Worm (Caenorhabditis elegans) whole organism, L4 larva: Measurements from ENCODE around the gene acs-18.
A peak's percentile ranks its signal among the peaks of the same experiment; 100 is the strongest.

Experiments
- R02D3.7 ChIP-seq: fragments of 150-350 bp; sonication (generic microtip); optimal IDR thresholded peaks from 3 replicates; lab custom pipeline; 2014; ENCODE audit warnings: missing biosample characterization, missing genetic modification characterization
- T20F7.1 ChIP-seq: fragments of 200-800 bp; sonication (Bioruptor generic); optimal IDR thresholded peaks from 2 replicates; lab custom pipeline; 2018; ENCODE audit warnings: mild to moderate bottlenecking, missing genetic modification characterization, missing compliant biosample characterization
- T26A8.4 ChIP-seq: fragments of 200-800 bp; sonication (Bioruptor generic); IDR thresholded peaks from 2 replicates; pipeline ENCODE4 v1.3.6; 2022; ENCODE audit warnings: missing genetic modification characterization, missing compliant biosample characterization
- Y105C5A.15 ChIP-seq: fragments of 200-800 bp; sonication (Bioruptor generic); IDR thresholded peaks from 2 replicates; pipeline ENCODE4 v1.3.6; 2022; ENCODE audit warnings: missing genetic modification characterization, missing compliant biosample characterization
- Y5F2A.4 ChIP-seq: fragments of 200-800 bp; sonication (Bioruptor generic); optimal IDR thresholded peaks from 2 replicates; lab custom pipeline; 2018; ENCODE audit warnings: mild to moderate bottlenecking, missing genetic modification characterization, missing compliant biosample characterization
- Y75B8A.6 ChIP-seq: fragments of 200-800 bp; sonication (Bioruptor generic); IDR thresholded peaks from 2 replicates; pipeline ENCODE4 v1.3.6; 2022; ENCODE audit warnings: missing genetic modification reagents, missing genetic modification characterization, missing compliant biosample characterization
- aly-2 ChIP-seq: sonication (generic microtip); optimal IDR thresholded peaks from 2 replicates; lab custom pipeline; 2018; ENCODE audit warnings: missing biosample characterization, missing genetic modification characterization
- arid-1 ChIP-seq: fragments of 200-800 bp; sonication (Bioruptor generic); conservative IDR thresholded peaks from 2 replicates; pipeline ENCODE4 v1.3.6; 2022; ENCODE audit warnings: missing genetic modification reagents, missing genetic modification characterization, missing compliant biosample characterization
- ceh-20 ChIP-seq: fragments of 200-800 bp; sonication (Bioruptor generic); IDR thresholded peaks from 2 replicates; pipeline ENCODE4 v1.3.6; 2022; ENCODE audit warnings: missing genetic modification reagents, missing genetic modification characterization, missing compliant biosample characterization
- ceh-28 ChIP-seq: fragments of 150-350 bp; optimal IDR thresholded peaks from 2 replicates; lab custom pipeline; 2014; ENCODE audit warnings: missing biosample characterization, missing genetic modification reagents, missing genetic modification characterization
- ctbp-1 ChIP-seq: fragments of 200-800 bp; sonication (Bioruptor generic); IDR thresholded peaks from 2 replicates; pipeline ENCODE4 v1.3.6; 2022; ENCODE audit warnings: missing genetic modification reagents, missing genetic modification characterization, missing compliant biosample characterization
- daf-12 ChIP-seq: fragments of 150-350 bp; optimal IDR thresholded peaks from 2 replicates; lab custom pipeline; 2014; ENCODE audit warnings: missing biosample characterization, missing genetic modification reagents, missing genetic modification characterization
- dmd-6 ChIP-seq: fragments of 200-800 bp; sonication (Bioruptor generic); IDR thresholded peaks from 2 replicates; pipeline ENCODE4 v1.3.6; 2022; ENCODE audit warnings: missing genetic modification reagents, missing genetic modification characterization, missing compliant biosample characterization
- dmd-8 ChIP-seq: fragments of 200-800 bp; sonication (Bioruptor generic); IDR thresholded peaks from 2 replicates; pipeline ENCODE4 v1.3.6; 2022; ENCODE audit warnings: missing genetic modification characterization, missing compliant biosample characterization
- dpl-1 ChIP-seq: fragments of 150-350 bp; optimal IDR thresholded peaks from 2 replicates; lab custom pipeline; 2014; ENCODE audit warnings: missing biosample characterization, missing genetic modification reagents, missing genetic modification characterization
- egl-27 ChIP-seq: sonication (generic microtip); optimal IDR thresholded peaks from 3 replicates; lab custom pipeline; 2017; ENCODE audit warnings: missing biosample characterization, missing genetic modification reagents, missing genetic modification characterization
- fkh-10 ChIP-seq: fragments of 150-350 bp; optimal IDR thresholded peaks from 2 replicates; lab custom pipeline; 2014; ENCODE audit warnings: missing biosample characterization, missing genetic modification reagents, missing genetic modification characterization
- gei-8 ChIP-seq: fragments of 200-800 bp; sonication (Bioruptor generic); optimal IDR thresholded peaks from 2 replicates; lab custom pipeline; 2018; ENCODE audit warnings: mild to moderate bottlenecking, missing genetic modification characterization, missing compliant biosample characterization
- hif-1 ChIP-seq, 2 experiments: sonication (generic microtip); optimal IDR thresholded peaks; 2 replicates each; lab custom pipeline; 2016 to 2017; ENCODE audit warnings: missing compliant biosample characterization in 2 of 2, missing genetic modification characterization in 2 of 2, missing genetic modification reagents in 2 of 2, missing genotype in 2 of 2, mild to moderate bottlenecking in 1 of 2
- jun-1 ChIP-seq: fragments of 150-350 bp; optimal IDR thresholded peaks from 2 replicates; lab custom pipeline; 2014; ENCODE audit warnings: missing biosample characterization, missing genetic modification reagents, missing genetic modification characterization
- lim-7 ChIP-seq: fragments of 200-800 bp; sonication (Bioruptor generic); IDR thresholded peaks from 2 replicates; pipeline ENCODE4 v1.3.6; 2022; ENCODE audit warnings: missing genetic modification characterization, missing compliant biosample characterization
- lin-1 ChIP-seq: fragments of 200-800 bp; sonication (Bioruptor generic); IDR thresholded peaks from 2 replicates; pipeline ENCODE4 v1.3.6; 2022; ENCODE audit warnings: missing genetic modification reagents, missing genetic modification characterization, missing compliant biosample characterization
- lin-39 ChIP-seq: fragments of 150-350 bp; optimal IDR thresholded peaks from 2 replicates; lab custom pipeline; 2014; ENCODE audit warnings: missing biosample characterization, missing genetic modification reagents, missing genetic modification characterization
- lsy-2 ChIP-seq, 2 experiments: fragments of 150-350 bp in 1 of 2; sonication (generic microtip) in 1 of 2; optimal IDR thresholded peaks; 2 replicates each; lab custom pipeline; 2014 to 2017; ENCODE audit warnings: missing biosample characterization in 2 of 2, missing genetic modification characterization in 2 of 2
- madf-9 ChIP-seq: fragments of 200-800 bp; sonication (Bioruptor generic); conservative IDR thresholded peaks from 2 replicates; pipeline ENCODE4 v1.3.6; 2022; ENCODE audit warnings: missing genetic modification reagents, missing genetic modification characterization, missing compliant biosample characterization
- mep-1 ChIP-seq: fragments of 150-350 bp; sonication (generic microtip); optimal IDR thresholded peaks from 3 replicates; lab custom pipeline; 2014; ENCODE audit warnings: missing biosample characterization, missing genetic modification characterization
- mxl-3 ChIP-seq: fragments of 200-800 bp; sonication (Bioruptor generic); optimal IDR thresholded peaks from 2 replicates; lab custom pipeline; 2018; ENCODE audit warnings: mild to moderate bottlenecking, missing genetic modification characterization, missing compliant biosample characterization
- nhr-25 ChIP-seq: sonication (generic microtip); optimal IDR thresholded peaks from 2 replicates; lab custom pipeline; 2017; ENCODE audit warnings: missing genetic modification characterization, mild to moderate bottlenecking, missing compliant biosample characterization, antibody characterized with exemption, moderate library complexity, borderline replicate concordance; ENCODE audit not compliant: insufficient read depth
- nhr-42 ChIP-seq: fragments of 200-800 bp; sonication (Bioruptor generic); IDR thresholded peaks from 2 replicates; pipeline ENCODE4 v1.3.6; 2022; ENCODE audit warnings: missing genetic modification characterization, missing compliant biosample characterization
- nhr-6 ChIP-seq: fragments of 150-350 bp; optimal IDR thresholded peaks from 2 replicates; lab custom pipeline; 2014; ENCODE audit warnings: missing biosample characterization, missing genetic modification characterization
- nhr-77 ChIP-seq: fragments of 150-350 bp; optimal IDR thresholded peaks from 2 replicates; lab custom pipeline; 2014; ENCODE audit warnings: missing biosample characterization, missing genetic modification characterization
- pha-4 ChIP-seq, 2 experiments: fragments of 150-350 bp in 1 of 2; fragments of 200-800 bp in 1 of 2; sonication (Bioruptor generic) in 1 of 2; IDR thresholded peaks in 1 of 2; optimal IDR thresholded peaks in 1 of 2; 2 replicates each; pipeline versions ENCODE4 v1.3.6 to Lab custom; 2014 to 2022; ENCODE audit warnings: missing genetic modification characterization in 2 of 2, missing genetic modification reagents in 2 of 2, missing biosample characterization in 1 of 2, missing compliant biosample characterization in 1 of 2
- php-3 ChIP-seq: fragments of 200-800 bp; sonication (Bioruptor generic); IDR thresholded peaks from 2 replicates; pipeline ENCODE4 v1.3.6; 2022; ENCODE audit warnings: missing genetic modification reagents, missing genetic modification characterization, missing compliant biosample characterization
- snpc-4 ChIP-seq: fragments of 150-350 bp; optimal IDR thresholded peaks from 2 replicates; lab custom pipeline; 2014; ENCODE audit warnings: missing biosample characterization, missing genetic modification characterization
- spr-3 ChIP-seq: fragments of 200-800 bp; sonication (Bioruptor generic); optimal IDR thresholded peaks from 2 replicates; lab custom pipeline; 2018; ENCODE audit warnings: mild to moderate bottlenecking, missing genetic modification characterization, missing compliant biosample characterization
- tag-97 ChIP-seq: fragments of 200-800 bp; sonication (Bioruptor generic); IDR thresholded peaks from 2 replicates; pipeline ENCODE4 v1.3.6; 2022; ENCODE audit warnings: missing genetic modification characterization, missing compliant biosample characterization
- tra-1 ChIP-seq: fragments of 200-800 bp; sonication (Bioruptor generic); IDR thresholded peaks from 2 replicates; pipeline ENCODE4 v1.3.6; 2022; ENCODE audit warnings: missing genetic modification reagents, missing genetic modification characterization, missing compliant biosample characterization
- unc-130 ChIP-seq: sonication (generic microtip); optimal IDR thresholded peaks from 2 replicates; lab custom pipeline; 2016; ENCODE audit warnings: missing genetic modification reagents, missing genetic modification characterization, missing compliant biosample characterization
- unc-39 ChIP-seq: sonication (generic microtip); optimal IDR thresholded peaks from 2 replicates; lab custom pipeline; 2017; ENCODE audit warnings: missing biosample characterization, missing genetic modification characterization
- unc-62 ChIP-seq, 3 experiments: fragments of 150-350 bp in 1 of 3; sonication (generic microtip); optimal IDR thresholded peaks in 2 of 3; peaks in 1 of 3; 1 replicate in 1 of 3; 2 replicates in 2 of 3; lab custom pipeline; 2014 to 2017; ENCODE audit warnings: missing biosample characterization in 3 of 3, missing genetic modification characterization in 3 of 3, missing genetic modification reagents in 3 of 3, missing genotype in 1 of 3
- zip-11 ChIP-seq: fragments of 200-800 bp; sonication (Bioruptor generic); IDR thresholded peaks from 2 replicates; pipeline ENCODE4 v1.3.6; 2022; ENCODE audit warnings: missing genetic modification characterization, missing compliant biosample characterization
- ztf-11 ChIP-seq: fragments of 150-350 bp; optimal IDR thresholded peaks from 2 replicates; lab custom pipeline; 2014; ENCODE audit warnings: missing biosample characterization, missing genetic modification characterization
- ztf-7 ChIP-seq: fragments of 150-350 bp; optimal IDR thresholded peaks from 2 replicates; lab custom pipeline; 2014; ENCODE audit warnings: missing biosample characterization, missing genetic modification characterization

acs-18 gene

ce11 chrIV:10286655-10287054 lies 26.8 kb downstream of the acs-18 start, which contains the start of gene ebax-1:
TSS of gene ebax-1 (plus strand) at chrIV:10286955.
- TF ChIP-seq dmd-8 (GFP tag; lab: Robert Waterston, UW) (no peak), hif-1 (tag; optimal IDR thresholded peaks at IDR 0.05; lab: Kevin White, UChicago) (no peak), nhr-6 (tag; lab: Kevin White, UChicago) (no peak), T20F7.1 (GFP tag; lab: Kevin White, UChicago) (no peak), tag-97 (GFP tag; lab: Robert Waterston, UW) (no peak), nhr-77 (tag; lab: Kevin White, UChicago) (no peak)

ce11 chrIV:10285328-10285727 lies 28.1 kb downstream of the acs-18 start:
- TF ChIP-seq tag-97 (GFP tag; lab: Robert Waterston, UW): no peak
- TF ChIP-seq spr-3 (GFP tag; lab: Kevin White, UChicago): no peak
- no peak for TF ChIP-seq daf-12
- no peak for TF ChIP-seq jun-1 (tag; lab: Kevin White, UChicago)
- no peak for TF ChIP-seq unc-130 (GFP tag; lab: Kevin White, UChicago)
- no peak for TF ChIP-seq Y105C5A.15 (GFP tag; lab: Robert Waterston, UW)
- TF ChIP-seq R02D3.7 (tag; lab: Kevin White, UChicago): peak; percentile 34

- no peak for TF ChIP-seq madf-9 (GFP tag; lab: Robert Waterston, UW)
- no peak for TF ChIP-seq unc-39 (tag; lab: Kevin White, UChicago)
- TF ChIP-seq nhr-25: peak; percentile 5
- TF ChIP-seq pha-4 (GFP tag; IDR thresholded peaks at IDR 0.05; lab: Robert Waterston, UW): no peak
- no peak for TF ChIP-seq pha-4 (tag; optimal IDR thresholded peaks at IDR 0.05; lab: Kevin White, UChicago)
- TF ChIP-seq fkh-10 (GFP tag; lab: Kevin White, UChicago): no peak
- no peak for TF ChIP-seq egl-27 (tag; lab: Kevin White, UChicago)
- no peak for TF ChIP-seq lin-1 (GFP tag; lab: Robert Waterston, UW)
- TF ChIP-seq aly-2 (tag; lab: Kevin White, UChicago): no peak
- peak in 1 of 2 experiments; percentile 25 for TF ChIP-seq hif-1 (tag; optimal IDR thresholded peaks at IDR 0.05; lab: Kevin White, UChicago)
- TF ChIP-seq tag-97 (GFP tag; lab: Robert Waterston, UW): no peak
- no peak for TF ChIP-seq lin-39
- TF ChIP-seq unc-62 (GFP tag; optimal IDR thresholded peaks at IDR 0.05 in 1 of 2; lab: Kevin White, UChicago): peak in 1 of 2 experiments; percentile 85
- no peak for TF ChIP-seq unc-62 (tag; optimal IDR thresholded peaks at IDR 0.05; lab: Kevin White, UChicago)
- 0 out of 2 replicates have a peak, but pooled peaks have one; percentile 34 for TF ChIP-seq ctbp-1
- TF ChIP-seq ceh-20 (GFP tag; lab: Robert Waterston, UW): peak; percentile 32; the same call in 1 of the 2 replicates
- 0 out of 2 replicates have a peak, but pooled peaks have one; percentile 14 for TF ChIP-seq arid-1 (GFP tag; lab: Robert Waterston, UW)
- TF ChIP-seq gei-8 (GFP tag; lab: Kevin White, UChicago): no peak
- peak in 1 of 2 experiments; percentile 69 for TF ChIP-seq lsy-2 (tag; optimal IDR thresholded peaks at IDR 0.05; lab: Kevin White, UChicago)
- no peak for TF ChIP-seq php-3 (GFP tag; lab: Robert Waterston, UW)
- TF ChIP-seq T20F7.1 (GFP tag; lab: Kevin White, UChicago): no peak
- TF ChIP-seq zip-11: no peak
- TF ChIP-seq ztf-7 (tag; lab: Kevin White, UChicago): peak; percentile 37
- no peak for TF ChIP-seq ceh-28 (tag; lab: Kevin White, UChicago)
- no peak for TF ChIP-seq Y5F2A.4 (GFP tag; lab: Kevin White, UChicago)
- 0 out of 2 replicates have a peak, but pooled peaks have one; percentile 53 for TF ChIP-seq lim-7 (GFP tag; lab: Robert Waterston, UW)
- TF ChIP-seq mep-1 (tag; lab: Kevin White, UChicago): peak; percentile 84
- TF ChIP-seq nhr-42 (GFP tag; lab: Robert Waterston, UW): no peak
- peak; percentile 87 for TF ChIP-seq mxl-3
- TF ChIP-seq snpc-4: no peak
- TF ChIP-seq spr-3 (GFP tag; lab: Kevin White, UChicago): no peak
- peak; percentile 42; the same call in 1 of the 2 replicates for TF ChIP-seq dmd-6 (GFP tag; lab: Robert Waterston, UW)
- TF ChIP-seq T26A8.4 (GFP tag; lab: Robert Waterston, UW): peak; percentile 51
- peak; percentile 83 for TF ChIP-seq dpl-1 (GFP tag; lab: Kevin White, UChicago)
- no peak for TF ChIP-seq daf-12
- TF ChIP-seq Y75B8A.6: no peak
- no peak for TF ChIP-seq tra-1 (GFP tag; lab: Robert Waterston, UW)
- TF ChIP-seq ztf-11 (tag; lab: Kevin White, UChicago): no peak
Observed at ce11 chrIV:10284194-10284910, 29.1 kb downstream of the acs-18 start, which contains the start of gene rad-51. TSS of gene rad-51 (minus strand) at chrIV:10284244.
